Worm (Caenorhabditis elegans) whole organism, L4/young adult: ENCODE results near the gene acp-4.

ENCODE experiments used
- W03F9.2 ChIP-seq: fragments of 150-350 bp; optimal IDR thresholded peaks from 2 replicates; lab custom pipeline; 2014; ENCODE audit warnings: missing biosample characterization, missing genetic modification characterization
- him-1 ChIP-seq: sonication (generic microtip); optimal IDR thresholded peaks from 2 replicates; lab custom pipeline; 2016; ENCODE audit warnings: missing genotype, missing genetic modification reagents, missing genetic modification characterization, missing compliant biosample characterization

ce11 chrII:8407491-8407890 is 27.4 kb downstream of the acp-4 start, which contains the start of gene sra-13:
- TF ChIP-seq him-1 (tag; lab: Kevin White, UChicago), result no peak
- TF ChIP-seq W03F9.2 (tag; lab: Kevin White, UChicago), result no peak
